Worm (Caenorhabditis elegans) whole organism, mixed stage, embryonic: ENCODE data around the gene Y66C5A.1.

Experiments used
- pha-4 ChIP-seq: fragments of 150-350 bp; optimal IDR thresholded peaks from 2 replicates; lab custom pipeline; 2018; ENCODE audit warnings: missing biosample characterization, missing genetic modification reagents, missing genetic modification characterization
- sptf-1 ChIP-seq: sonication (generic microtip); optimal IDR thresholded peaks from 2 replicates; lab custom pipeline; 2017; ENCODE audit warnings: mild to moderate bottlenecking, missing genetic modification characterization, moderate library complexity, missing compliant biosample characterization
- unc-62 ChIP-seq: fragments of 150-350 bp; optimal IDR thresholded peaks from 2 replicates; lab custom pipeline; 2014; ENCODE audit warnings: missing biosample characterization, missing genetic modification reagents, missing genetic modification characterization

- TF ChIP-seq pha-4 (no peak), unc-62 (GFP tag; lab: Kevin White, UChicago) (no peak), sptf-1 (no peak)
These were observed 32.5 kb upstream of the Y66C5A.1 start for ce11 chrX:14487832-14488231.
